Fruit fly (Drosophila melanogaster) whole organism, embryonic: ENCODE data around the gene CG18675.
A peak's percentile ranks its signal among the peaks of the same experiment; 100 is the strongest.

Source experiments
- Aef1 ChIP-seq: fragments of 200-800 bp; sonication (Bioruptor generic); IDR thresholded peaks from 3 replicates; pipeline ENCODE4 v1.3.6; 2022; ENCODE audit warnings: missing biosample characterization, missing genetic modification characterization
- Bdp1 ChIP-seq: fragments of 200-800 bp; sonication (Bioruptor generic); optimal IDR thresholded peaks from 3 replicates; lab custom pipeline; 2016; ENCODE audit warnings: missing biosample characterization, missing genetic modification characterization
- CG10147 ChIP-seq: fragments of 200-800 bp; sonication (Bioruptor generic); optimal IDR thresholded peaks from 2 replicates; lab custom pipeline; 2019; ENCODE audit warnings: missing biosample characterization, mild to moderate bottlenecking, missing genetic modification characterization, moderate library complexity
- CG10654 ChIP-seq: fragments of 200-800 bp; sonication (Bioruptor generic); optimal IDR thresholded peaks from 2 replicates; lab custom pipeline; 2016; ENCODE audit warnings: missing biosample characterization, missing genetic modification characterization
- CG11085 ChIP-seq: fragments of 200-800 bp; sonication (Bioruptor generic); IDR thresholded peaks from 2 replicates; pipeline ENCODE4 v1.3.6; 2022; ENCODE audit warnings: missing biosample characterization, missing genetic modification characterization
- CG12299 ChIP-seq: fragments of 200-800 bp; sonication (Bioruptor generic); optimal IDR thresholded peaks from 2 replicates; lab custom pipeline; 2018; ENCODE audit warnings: missing biosample characterization, mild to moderate bottlenecking, missing genetic modification characterization
- CG12942 ChIP-seq: fragments of 200-800 bp; sonication (Bioruptor generic); optimal IDR thresholded peaks from 3 replicates; lab custom pipeline; 2016; ENCODE audit warnings: missing biosample characterization, missing genetic modification characterization
- CG14050 ChIP-seq: fragments of 200-800 bp; sonication (Bioruptor generic); IDR thresholded peaks from 3 replicates; pipeline ENCODE4 v1.3.6; 2022; ENCODE audit warnings: missing biosample characterization, missing genetic modification characterization
- CG15479 ChIP-seq: fragments of 200-800 bp; sonication (Bioruptor generic); optimal IDR thresholded peaks from 3 replicates; lab custom pipeline; 2019; ENCODE audit warnings: missing biosample characterization, mild to moderate bottlenecking, missing genetic modification characterization, moderate library complexity
- CG17361 ChIP-seq: fragments of 200-800 bp; sonication (Bioruptor generic); IDR thresholded peaks from 3 replicates; pipeline ENCODE4 v1.3.6; 2022; ENCODE audit warnings: missing biosample characterization, missing genetic modification characterization
- CG17385 ChIP-seq: fragments of 200-800 bp; sonication (Bioruptor generic); optimal IDR thresholded peaks from 3 replicates; lab custom pipeline; 2018; ENCODE audit warnings: missing biosample characterization, mild to moderate bottlenecking, missing genetic modification characterization
- CG17802 ChIP-seq: fragments of 200-800 bp; sonication (Bioruptor generic); optimal IDR thresholded peaks from 2 replicates; lab custom pipeline; 2018; ENCODE audit warnings: missing biosample characterization, mild to moderate bottlenecking, missing genetic modification characterization, moderate library complexity
- CG30020 ChIP-seq: fragments of 200-800 bp; optimal IDR thresholded peaks from 2 replicates; lab custom pipeline; 2019; ENCODE audit warnings: missing biosample characterization, mild to moderate bottlenecking, missing genetic modification characterization, moderate library complexity
- CG4424 ChIP-seq: fragments of 200-800 bp; sonication (Bioruptor generic); optimal IDR thresholded peaks from 3 replicates; lab custom pipeline; 2016; ENCODE audit warnings: missing biosample characterization, missing genetic modification characterization
- CG6254 ChIP-seq: fragments of 200-800 bp; sonication (Bioruptor generic); optimal IDR thresholded peaks from 3 replicates; lab custom pipeline; 2017; ENCODE audit warnings: mild to moderate bottlenecking, missing biosample characterization, missing genetic modification reagents, missing genetic modification characterization
- CG6654 ChIP-seq: fragments of 200-800 bp; sonication (Bioruptor generic); optimal IDR thresholded peaks from 2 replicates; lab custom pipeline; 2017; ENCODE audit warnings: missing biosample characterization, mild to moderate bottlenecking, missing genetic modification characterization
- CG6791 ChIP-seq: fragments of 200-800 bp; sonication (Bioruptor generic); IDR thresholded peaks from 3 replicates; pipeline ENCODE4 v1.3.6; 2022; ENCODE audit warnings: missing biosample characterization, missing genetic modification characterization; ENCODE audit not compliant: partially characterized antibody
- CG6854 ChIP-seq: fragments of 200-800 bp; sonication (Bioruptor generic); optimal IDR thresholded peaks from 3 replicates; lab custom pipeline; 2017; ENCODE audit warnings: missing biosample characterization, mild to moderate bottlenecking, missing genetic modification characterization
- CG7745 ChIP-seq: fragments of 200-800 bp; sonication (Bioruptor generic); optimal IDR thresholded peaks from 2 replicates; lab custom pipeline; 2018; ENCODE audit warnings: missing biosample characterization, mild to moderate bottlenecking, missing genetic modification characterization, moderate library complexity
- CG7839 ChIP-seq: fragments of 200-800 bp; sonication (Bioruptor generic); optimal IDR thresholded peaks from 3 replicates; lab custom pipeline; 2018; ENCODE audit warnings: missing biosample characterization, mild to moderate bottlenecking, missing genetic modification characterization, moderate library complexity
- CG8281 ChIP-seq: fragments of 200-800 bp; sonication (Bioruptor generic); optimal IDR thresholded peaks from 2 replicates; lab custom pipeline; 2018; ENCODE audit warnings: missing biosample characterization, mild to moderate bottlenecking, missing genetic modification characterization, moderate library complexity
- CG8944 ChIP-seq: fragments of 200-800 bp; sonication (Bioruptor generic); optimal IDR thresholded peaks from 3 replicates; lab custom pipeline; 2016; ENCODE audit warnings: missing biosample characterization, missing genetic modification characterization
- Dek ChIP-seq: fragments of 200-800 bp; sonication (Bioruptor generic); optimal IDR thresholded peaks from 3 replicates; lab custom pipeline; 2019; ENCODE audit warnings: missing biosample characterization, mild to moderate bottlenecking, missing genetic modification characterization, moderate library complexity
- Doc3 ChIP-seq: fragments of 200-800 bp; sonication (Bioruptor generic); IDR thresholded peaks from 3 replicates; pipeline ENCODE4 v1.3.6; 2022; ENCODE audit warnings: missing biosample characterization, missing genetic modification characterization; ENCODE audit not compliant: partially characterized antibody
- Gug ChIP-seq: fragments of 200-800 bp; sonication (Bioruptor generic); IDR thresholded peaks from 4 replicates; pipeline ENCODE4 v1.3.6; 2022; ENCODE audit warnings: missing biosample characterization, missing genetic modification characterization
- HLH54F ChIP-seq: fragments of 200-800 bp; sonication (Bioruptor generic); optimal IDR thresholded peaks from 3 replicates; lab custom pipeline; 2016; ENCODE audit warnings: missing biosample characterization, missing genetic modification characterization
- Hand ChIP-seq: fragments of 200-800 bp; sonication (Bioruptor generic); optimal IDR thresholded peaks from 2 replicates; lab custom pipeline; 2017; ENCODE audit warnings: mild to moderate bottlenecking, missing biosample characterization, missing genetic modification reagents, missing genetic modification characterization
- Lim3 ChIP-seq: fragments of 200-800 bp; sonication (Bioruptor generic); IDR thresholded peaks from 2 replicates; pipeline ENCODE4 v1.3.6; 2022; ENCODE audit warnings: missing biosample characterization, missing genetic modification characterization
- ab ChIP-seq: fragments of 200-800 bp; sonication (Bioruptor generic); optimal IDR thresholded peaks from 2 replicates; lab custom pipeline; 2016; ENCODE audit warnings: missing biosample characterization, missing genetic modification characterization
- ase ChIP-seq: fragments of 200-800 bp; sonication (Bioruptor generic); IDR thresholded peaks from 3 replicates; pipeline ENCODE4 v1.3.6; 2022; ENCODE audit warnings: missing biosample characterization, missing genetic modification characterization
- br ChIP-seq: fragments of >200 bp; optimal IDR thresholded peaks from 2 replicates; lab custom pipeline; 2017
- cg ChIP-seq: fragments of 200-800 bp; sonication (Bioruptor generic); optimal IDR thresholded peaks from 3 replicates; lab custom pipeline; 2019; ENCODE audit warnings: missing biosample characterization, mild to moderate bottlenecking, missing genetic modification characterization, moderate library complexity
- croc ChIP-seq: fragments of 200-800 bp; sonication (Bioruptor generic); conservative IDR thresholded peaks from 3 replicates; pipeline ENCODE4 v1.3.6; 2022; ENCODE audit warnings: missing biosample characterization, missing genetic modification characterization
- cwo ChIP-seq: fragments of 200-800 bp; sonication (Bioruptor generic); optimal IDR thresholded peaks from 3 replicates; lab custom pipeline; 2017; ENCODE audit warnings: missing biosample characterization, missing genetic modification characterization, mild to moderate bottlenecking, moderate library complexity, missing genetic modification reagents
- eyg ChIP-seq: fragments of 200-800 bp; sonication (Bioruptor generic); optimal IDR thresholded peaks from 3 replicates; lab custom pipeline; 2016; ENCODE audit warnings: missing biosample characterization, missing genetic modification characterization
- fd96Cb ChIP-seq: fragments of 200-800 bp; sonication (Bioruptor generic); optimal IDR thresholded peaks from 2 replicates; lab custom pipeline; 2018; ENCODE audit warnings: missing biosample characterization, mild to moderate bottlenecking, missing genetic modification characterization, moderate library complexity
- grau ChIP-seq: fragments of 200-800 bp; optimal IDR thresholded peaks from 3 replicates; lab custom pipeline; 2019; ENCODE audit warnings: missing biosample characterization, mild to moderate bottlenecking, missing genetic modification characterization, moderate library complexity
- gro ChIP-seq: fragments of 200-800 bp; sonication (Bioruptor generic); optimal IDR thresholded peaks from 2 replicates; lab custom pipeline; 2016; ENCODE audit warnings: missing biosample characterization, missing genetic modification characterization
- kah ChIP-seq: fragments of 200-800 bp; sonication (Bioruptor generic); optimal IDR thresholded peaks from 2 replicates; lab custom pipeline; 2018; ENCODE audit warnings: missing biosample characterization, mild to moderate bottlenecking, missing genetic modification characterization
- lmd ChIP-seq: fragments of 200-800 bp; sonication (Bioruptor generic); IDR thresholded peaks from 2 replicates; pipeline ENCODE4 v1.3.6; 2022; ENCODE audit warnings: missing biosample characterization, missing genetic modification characterization
- luna ChIP-seq: fragments of 200-800 bp; sonication (Bioruptor generic); optimal IDR thresholded peaks from 2 replicates; lab custom pipeline; 2016; ENCODE audit warnings: missing biosample characterization, missing genetic modification characterization
- pan ChIP-seq, 4 experiments: fragments of >200 bp in 3 of 4; fragments of 200-800 bp in 1 of 4; sonication (Bioruptor generic) in 1 of 4; optimal IDR thresholded peaks in 3 of 4; IDR thresholded peaks in 1 of 4; 2 replicates each; pipeline versions ENCODE4 v1.3.6 to Lab custom; 2017 to 2022; ENCODE audit warnings: missing biosample characterization in 2 of 4, missing genetic modification characterization in 2 of 4, mixed read lengths in 1 of 4
- repo ChIP-seq: fragments of 200-800 bp; sonication (Bioruptor generic); optimal IDR thresholded peaks from 2 replicates; lab custom pipeline; 2016; ENCODE audit warnings: missing biosample characterization, missing genetic modification characterization
- sens-2 ChIP-seq: fragments of 200-800 bp; sonication (Bioruptor generic); IDR thresholded peaks from 2 replicates; pipeline ENCODE4 v1.3.6; 2022; ENCODE audit warnings: missing biosample characterization, missing genetic modification characterization
- sqz ChIP-seq: fragments of 200-800 bp; sonication (Bioruptor generic); optimal IDR thresholded peaks from 3 replicates; lab custom pipeline; 2018; ENCODE audit warnings: missing biosample characterization, mild to moderate bottlenecking, missing genetic modification characterization
- tap ChIP-seq: fragments of 200-800 bp; optimal IDR thresholded peaks from 3 replicates; lab custom pipeline; 2019; ENCODE audit warnings: missing biosample characterization, mild to moderate bottlenecking, missing genetic modification characterization, moderate library complexity
- trem ChIP-seq: fragments of 200-800 bp; optimal IDR thresholded peaks from 3 replicates; lab custom pipeline; 2019; ENCODE audit warnings: missing biosample characterization, mild to moderate bottlenecking, missing genetic modification characterization, moderate library complexity
- tx ChIP-seq: fragments of 200-800 bp; sonication (Bioruptor generic); optimal IDR thresholded peaks from 2 replicates; lab custom pipeline; 2016; ENCODE audit warnings: missing biosample characterization, missing genetic modification characterization

The CG18675 gene

dm6 chr3L:4239442-4240322 lies 66.0 kb downstream of the CG18675 start, which contains the start of gene Sqor (continued):
- peak; percentile 87 for TF ChIP-seq eyg (GFP tag; lab: Kevin White, UChicago)
- peak; percentile 83 for TF ChIP-seq CG17385 (GFP tag; lab: Kevin White, UChicago)
- no peak for TF ChIP-seq br
- TF ChIP-seq luna (GFP tag; lab: Kevin White, UChicago) = peak; percentile 72
- peak; percentile 49 for TF ChIP-seq CG12942 (GFP tag; lab: Kevin White, UChicago)
- TF ChIP-seq CG7839 (tag; lab: Kevin White, UChicago) = peak; percentile 89
- TF ChIP-seq ab (GFP tag; lab: Kevin White, UChicago) = peak; percentile 50
- TF ChIP-seq CG30020 (tag; lab: Kevin White, UChicago) = peak; percentile 49
- no peak; the same call in 1 of the 2 replicates for TF ChIP-seq CG11085
- TF ChIP-seq CG8281 = peak; percentile 78
- peak; percentile 83 for TF ChIP-seq CG6854 (GFP tag; lab: Kevin White, UChicago)
- TF ChIP-seq HLH54F (GFP tag; lab: Kevin White, UChicago) = peak; percentile 87
- no peak for TF ChIP-seq CG7745 (tag; lab: Kevin White, UChicago)
- peak; percentile 99 for TF ChIP-seq grau (tag; lab: Kevin White, UChicago)
- TF ChIP-seq Bdp1 (GFP tag; lab: Kevin White, UChicago) = peak; percentile 82
- peak; percentile 75 for TF ChIP-seq Hand (GFP tag; lab: Kevin White, UChicago)
- TF ChIP-seq Lim3 = peak; percentile 38; the same call in 1 of the 2 replicates
- peak; percentile 51 for TF ChIP-seq CG10654 (GFP tag; lab: Kevin White, UChicago)
- TF ChIP-seq tap (tag; lab: Kevin White, UChicago) = peak; percentile 82
- TF ChIP-seq kah = peak; percentile 44
- peak; percentile 37; the same call in 1 of the 2 replicates for TF ChIP-seq sens-2 (GFP tag; lab: Robert Waterston, UW)
- TF ChIP-seq croc (GFP tag; lab: Robert Waterston, UW) = 0 out of 3 replicates have a peak, but pooled peaks have one; percentile 13
- peak; percentile 81 for TF ChIP-seq CG8944 (GFP tag; lab: Kevin White, UChicago)
- peak; percentile 76; the same call in 2 of the 3 replicates for TF ChIP-seq ase (GFP tag; lab: Robert Waterston, UW)
- peak; percentile 77 for TF ChIP-seq lmd (GFP tag; lab: Robert Waterston, UW)
- TF ChIP-seq gro = peak; percentile 91
- peak; percentile 66 for TF ChIP-seq CG4424 (GFP tag; lab: Kevin White, UChicago)
- peak; percentile 91 for TF ChIP-seq Dek
- TF ChIP-seq CG6254 (GFP tag; lab: Kevin White, UChicago) = no peak
- TF ChIP-seq CG6791 (GFP tag; lab: Robert Waterston, UW) = 0 out of 3 replicates have a peak, but pooled peaks have one; percentile 43
- no peak for TF ChIP-seq CG15479 (GFP tag; lab: Kevin White, UChicago)
- TF ChIP-seq CG10147 (GFP tag; lab: Kevin White, UChicago) = peak; percentile 91
- TF ChIP-seq cwo = peak; percentile 83
- peak; percentile 58 for TF ChIP-seq CG6654 (GFP tag; lab: Kevin White, UChicago)
- peak; percentile 53 for TF ChIP-seq CG17802 (tag; lab: Kevin White, UChicago)
- peak; percentile 83 for TF ChIP-seq CG12299 (tag; lab: Kevin White, UChicago)
- peak; percentile 74 for TF ChIP-seq sqz (GFP tag; lab: Kevin White, UChicago)
- peak; percentile 80 for TF ChIP-seq CG14050
- peak; percentile 67 for TF ChIP-seq tx (GFP tag; lab: Kevin White, UChicago)
- peak; percentile 73; the same call in 3 of the 4 replicates for TF ChIP-seq Gug (GFP tag; lab: Robert Waterston, UW)
- TF ChIP-seq Doc3 = no peak
- no peak for TF ChIP-seq pan (optimal IDR thresholded peaks at IDR 0.05; lab: Kevin White, UChicago)
- TF ChIP-seq pan (GFP tag; optimal IDR thresholded peaks at IDR 0.05 in 1 of 2, IDR thresholded peaks at IDR 0.05 in 1 of 2) = peak in 1 of 2 experiments; percentile 82
- TF ChIP-seq fd96Cb (tag; lab: Kevin White, UChicago) = peak; percentile 73
- TF ChIP-seq Aef1 (GFP tag; lab: Robert Waterston, UW) = peak; percentile 81
- TF ChIP-seq repo (GFP tag; lab: Kevin White, UChicago) = peak; percentile 60
- peak; percentile 95 for TF ChIP-seq CG17361 (GFP tag; lab: Robert Waterston, UW)
- peak; percentile 30 for TF ChIP-seq trem (tag; lab: Kevin White, UChicago)
- TF ChIP-seq cg (GFP tag; lab: Kevin White, UChicago) = peak; percentile 20
